Worm (Caenorhabditis elegans) whole organism, L4/young adult: ENCODE measurements around the gene F56D3.1.

ENCODE experiments used
- W03F9.2 ChIP-seq: fragments of 150-350 bp; optimal IDR thresholded peaks from 2 replicates; lab custom pipeline; 2014; ENCODE audit warnings: missing biosample characterization, missing genetic modification characterization
- dao-5 ChIP-seq: sonication (generic microtip); optimal IDR thresholded peaks from 2 replicates; lab custom pipeline; 2016; ENCODE audit warnings: missing genotype, missing genetic modification characterization, moderate library complexity, missing compliant biosample characterization
- him-1 ChIP-seq: sonication (generic microtip); optimal IDR thresholded peaks from 2 replicates; lab custom pipeline; 2016; ENCODE audit warnings: missing genotype, missing genetic modification reagents, missing genetic modification characterization, missing compliant biosample characterization

DNA sequence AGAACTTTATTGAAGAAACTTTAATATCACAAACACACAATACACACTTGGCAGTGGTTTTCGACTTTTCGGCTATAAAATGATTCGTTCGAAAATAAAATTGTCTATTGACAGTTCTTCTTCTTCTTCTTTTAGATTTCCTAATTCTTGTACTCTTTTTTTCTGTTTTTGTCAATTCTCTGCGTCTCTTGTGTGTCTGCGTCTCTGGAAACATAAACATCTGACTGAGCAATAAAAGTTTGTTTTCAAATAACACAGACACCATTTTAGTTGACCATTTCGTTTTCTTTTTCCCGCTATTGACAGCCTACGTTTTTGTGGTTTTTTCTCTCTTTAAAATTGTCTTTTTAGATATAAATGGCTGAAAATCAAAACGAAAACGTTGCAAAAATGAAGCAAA is 33.8 kb downstream of the F56D3.1 start, which contains the start of gene R03H10.1:
- TF ChIP-seq dao-5 (no peak), him-1 (no peak), W03F9.2 (tag; lab: Kevin White, UChicago) (no peak)
